Worm (Caenorhabditis elegans): ENCODE measurements around the gene srx-63.

Gene srx-63

ce11 chrV:3972846-3973245, 41.4 kb downstream of the srx-63 start, which contains the start of gene cyp-34A10:
Gene cyp-34A10 (minus strand): TSS chrV:3972991.
- TF ChIP-seq unc-62 (GFP tag; optimal IDR thresholded peaks at IDR 0.05 in 1 of 2) = peak in 1 of 2 experiments; percentile 43
- no peak for TF ChIP-seq unc-62 (tag; optimal IDR thresholded peaks at IDR 0.05)
- no peak for TF ChIP-seq zfp-3 (GFP tag; conservative IDR thresholded peaks at IDR 0.05)
- peak; percentile 73 for TF ChIP-seq nhr-77 (tag; optimal IDR thresholded peaks at IDR 0.05)
- no peak for TF ChIP-seq nhr-42 (GFP tag; IDR thresholded peaks at IDR 0.05)
- TF ChIP-seq nhr-28 (tag; optimal IDR thresholded peaks at IDR 0.05) = peak; percentile 73
- no peak for TF ChIP-seq daf-16 (GFP tag; optimal IDR thresholded peaks at IDR 0.05)
- peak; percentile 13 for TF ChIP-seq daf-16 (tag; optimal IDR thresholded peaks at IDR 0.05)

ce11 chrV:3974361-3974760, 42.9 kb downstream of the srx-63 start, which contains the start of gene str-82:
Gene str-82 (plus strand): TSS chrV:3974661.
- TF ChIP-seq lin-13 (GFP tag; optimal IDR thresholded peaks at IDR 0.05) (no peak), F10B5.3 (tag; optimal IDR thresholded peaks at IDR 0.05) (no peak)

DNA sequence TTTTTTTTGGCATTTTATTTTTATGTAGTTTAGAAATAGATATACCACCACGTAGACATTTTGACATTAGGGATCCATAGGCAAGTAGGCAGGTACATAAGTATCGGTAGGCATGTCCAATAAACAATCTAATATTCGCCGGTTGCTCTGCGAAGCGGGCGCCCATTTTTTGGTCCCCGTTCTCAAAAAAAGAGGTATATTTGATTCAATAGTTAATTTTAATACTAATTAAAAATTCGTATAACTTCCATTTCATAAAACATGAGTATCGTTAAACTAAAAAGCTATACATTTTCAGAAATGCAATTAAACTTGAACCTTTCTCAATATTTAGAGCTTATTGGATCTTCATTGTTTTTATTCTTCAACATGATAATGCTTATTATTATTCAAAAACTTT, 45.5 kb downstream of the srx-63 start, which contains the start of gene str-83:
TSS of gene str-83 (plus strand) at position 301 of the 400 bp plus-strand sequence.
- TF ChIP-seq F10B5.3 (tag; optimal IDR thresholded peaks at IDR 0.05) (no peak), aly-2 (tag; optimal IDR thresholded peaks at IDR 0.05) (no peak), attf-4 (tag; optimal IDR thresholded peaks at IDR 0.05) (no peak), unc-39 (tag; optimal IDR thresholded peaks at IDR 0.05) (no peak), mxl-2 (GFP tag; conservative IDR thresholded peaks at IDR 0.05) (no peak), lim-7 (GFP tag; IDR thresholded peaks at IDR 0.05) (no peak), set-16 (GFP tag; IDR thresholded peaks at IDR 0.05) (no peak), F26F4.8 (GFP tag; conservative IDR thresholded peaks at IDR 0.05) (no peak), gei-8 (GFP tag; optimal IDR thresholded peaks at IDR 0.05) (no peak), lin-38 (GFP tag; IDR thresholded peaks at IDR 0.05) (no peak), ceh-20 (GFP tag; IDR thresholded peaks at IDR 0.05) (no peak), madf-5 (GFP tag; IDR thresholded peaks at IDR 0.05) (no peak), Y5F2A.4 (GFP tag; optimal IDR thresholded peaks at IDR 0.05) (no peak), snpc-1.2 (GFP tag; IDR thresholded peaks at IDR 0.05) (no peak), dmd-9 (GFP tag; IDR thresholded peaks at IDR 0.05) (no peak), Y75B8A.6 (GFP tag; IDR thresholded peaks at IDR 0.05) (no peak), nhr-42 (GFP tag; IDR thresholded peaks at IDR 0.05) (no peak)

- TF ChIP-seq set-16 (GFP tag; IDR thresholded peaks at IDR 0.05) (no peak), hlh-11 (tag; optimal IDR thresholded peaks at IDR 0.05) (no peak), spr-1 (tag; optimal IDR thresholded peaks at IDR 0.05) (no peak), fkh-10 (GFP tag; optimal IDR thresholded peaks at IDR 0.05) (no peak), daf-12 (tag; optimal IDR thresholded peaks at IDR 0.05) (no peak), gei-8 (GFP tag; optimal IDR thresholded peaks at IDR 0.05) (no peak), mdl-1 (tag; optimal IDR thresholded peaks at IDR 0.05) (no peak), ceh-62 (tag; optimal IDR thresholded peaks at IDR 0.05) (no peak), zfp-2 (tag; optimal IDR thresholded peaks at IDR 0.05) (no peak), egl-43 (GFP tag; IDR thresholded peaks at IDR 0.05) (no peak), snpc-4 (tag; optimal IDR thresholded peaks at IDR 0.05) (no peak), dve-1 (tag; optimal IDR thresholded peaks at IDR 0.05; ENCODE audit: insufficient read depth) (no peak)
These were observed 47.6 kb downstream of the srx-63 start, which contains the start of gene nlp-34 for ce11 chrV:3979053-3979452. Gene nlp-34 (minus strand): TSS chrV:3979134.

- TF ChIP-seq mdl-1 (tag; optimal IDR thresholded peaks at IDR 0.05) (peak in 1 of 2 experiments; percentile 75), dmd-9 (GFP tag; IDR thresholded peaks at IDR 0.05) (no peak), php-3 (GFP tag; IDR thresholded peaks at IDR 0.05) (no peak), nhr-28 (tag; optimal IDR thresholded peaks at IDR 0.05) (peak; percentile 74), hlh-11 (tag; optimal IDR thresholded peaks at IDR 0.05) (peak; percentile 79), dmd-6 (GFP tag; IDR thresholded peaks at IDR 0.05) (0 out of 2 replicates have a peak, but pooled peaks have one; percentile 17), zip-2 (tag; optimal IDR thresholded peaks at IDR 0.05) (no peak), Y75B8A.6 (GFP tag; IDR thresholded peaks at IDR 0.05) (no peak), pqm-1 (tag; optimal IDR thresholded peaks at IDR 0.05) (no peak), F37D6.2 (tag; optimal IDR thresholded peaks at IDR 0.05) (no peak), mxl-3 (GFP tag; optimal IDR thresholded peaks at IDR 0.05) (peak; percentile 68), ceh-44 (GFP tag; IDR thresholded peaks at IDR 0.05) (no peak), daf-8 (GFP tag; IDR thresholded peaks at IDR 0.05) (no peak), duxl-1 (tag; optimal IDR thresholded peaks at IDR 0.05; ENCODE audit: poor library complexity) (no peak), ces-1 (GFP tag; optimal IDR thresholded peaks at IDR 0.05) (no peak), vab-7 (GFP tag; IDR thresholded peaks at IDR 0.05) (no peak)
These were observed 48.4 kb downstream of the srx-63 start, which contains the start of gene nlp-31 for ce11 chrV:3979819-3980218. Gene nlp-31 (plus strand): TSS chrV:3980055.
